Worm (Caenorhabditis elegans): ENCODE results near the gene spp-12.
A peak's percentile ranks its signal among the peaks of the same experiment; 100 is the strongest.

Gene spp-12

ce11 chrV:13902495-13902894, 12.9 kb downstream of the spp-12 start, which contains the start of gene C06B3.1:
C06B3.1 (plus strand) TSS chrV:13902795.
- no peak for TF ChIP-seq ZK337.2 (GFP tag; IDR thresholded peaks at IDR 0.05)
- no peak for TF ChIP-seq pqm-1 (tag; optimal IDR thresholded peaks at IDR 0.05)
- TF ChIP-seq nhr-77 (tag; optimal IDR thresholded peaks at IDR 0.05), result no peak
- TF ChIP-seq fkh-10 (GFP tag; optimal IDR thresholded peaks at IDR 0.05), result no peak

- TF ChIP-seq unc-62 (GFP tag; optimal IDR thresholded peaks at IDR 0.05 in 1 of 2), result peak in 1 of 2 experiments; percentile 93
- TF ChIP-seq unc-62 (tag; optimal IDR thresholded peaks at IDR 0.05), result no peak
- TF ChIP-seq F37D6.2 (tag; optimal IDR thresholded peaks at IDR 0.05), result no peak
Observed at ce11 chrV:13904446-13904845, 14.8 kb downstream of the spp-12 start, which contains the start of gene stdh-3. stdh-3 (plus strand) TSS chrV:13904611.

ce11 chrV:13906166-13906565, 16.6 kb downstream of the spp-12 start, which contains the start of gene stdh-1:
stdh-1 (plus strand) TSS chrV:13906492.
- TF ChIP-seq daf-16 (GFP tag; optimal IDR thresholded peaks at IDR 0.05), result no peak
- TF ChIP-seq daf-16 (tag; optimal IDR thresholded peaks at IDR 0.05), result peak; percentile 76
- TF ChIP-seq aha-1 (tag), result peak; percentile 20
- peak; percentile 22 for TF ChIP-seq hlh-11 (tag; optimal IDR thresholded peaks at IDR 0.05)
- TF ChIP-seq php-3 (GFP tag; IDR thresholded peaks at IDR 0.05), result peak; percentile 47; the same call in 1 of the 2 replicates
- TF ChIP-seq dve-1 (tag; optimal IDR thresholded peaks at IDR 0.05; ENCODE audit: insufficient read depth), result peak; percentile 8
- peak; percentile 9 for TF ChIP-seq nhr-6 (tag; optimal IDR thresholded peaks at IDR 0.05)
- TF ChIP-seq mxl-2 (GFP tag; conservative IDR thresholded peaks at IDR 0.05), result no peak
- TF ChIP-seq nhr-28 (tag; optimal IDR thresholded peaks at IDR 0.05), result peak; percentile 24
- TF ChIP-seq D1046.2 (GFP tag; IDR thresholded peaks at IDR 0.05), result no peak
- TF ChIP-seq gei-8 (GFP tag; optimal IDR thresholded peaks at IDR 0.05), result no peak
- TF ChIP-seq hif-1 (tag; optimal IDR thresholded peaks at IDR 0.05), result peak in 1 of 2 experiments; percentile 30

- TF ChIP-seq mdl-1 (tag; optimal IDR thresholded peaks at IDR 0.05), result peak in 1 of 2 experiments; percentile 22
- no peak for TF ChIP-seq ceh-32 (tag; optimal IDR thresholded peaks at IDR 0.05; ENCODE audit: poor library complexity)
- TF ChIP-seq hlh-30 (tag; optimal IDR thresholded peaks at IDR 0.05; ENCODE audit: insufficient read depth), result peak; percentile 4
- peak; percentile 94 for TF ChIP-seq mep-1 (tag; optimal IDR thresholded peaks at IDR 0.05)
- TF ChIP-seq ztf-7 (tag; optimal IDR thresholded peaks at IDR 0.05), result no peak
- peak; percentile 91 for TF ChIP-seq aha-1 (tag)
- peak; percentile 9; the same call in 1 of the 2 replicates for TF ChIP-seq tra-1 (GFP tag; IDR thresholded peaks at IDR 0.05)
- TF ChIP-seq F26F4.8 (GFP tag; conservative IDR thresholded peaks at IDR 0.05), result no peak
- peak; percentile 51; the same call in 1 of the 2 replicates for TF ChIP-seq lin-1 (GFP tag; IDR thresholded peaks at IDR 0.05)
- TF ChIP-seq mdt-29 (GFP tag; IDR thresholded peaks at IDR 0.05), result peak; percentile 69; the same call in 1 of the 2 replicates
- no peak for TF ChIP-seq zfp-2 (tag; optimal IDR thresholded peaks at IDR 0.05)
- no peak for TF ChIP-seq nhr-111 (GFP tag; optimal IDR thresholded peaks at IDR 0.05)
- TF ChIP-seq daf-19 (GFP tag; conservative IDR thresholded peaks at IDR 0.05), result no peak
- no peak for TF ChIP-seq skn-1 (tag; optimal IDR thresholded peaks at IDR 0.05)
- no peak for TF ChIP-seq ceh-44 (GFP tag; IDR thresholded peaks at IDR 0.05)
- no peak for TF ChIP-seq fkh-10 (GFP tag; optimal IDR thresholded peaks at IDR 0.05)
- no peak for TF ChIP-seq R02D3.7 (tag; optimal IDR thresholded peaks at IDR 0.05)
- no peak for TF ChIP-seq php-3 (GFP tag; IDR thresholded peaks at IDR 0.05)
- TF ChIP-seq nhr-41 (GFP tag; IDR thresholded peaks at IDR 0.05), result peak; percentile 42; the same call in 1 of the 2 replicates
- TF ChIP-seq dmd-9 (GFP tag; IDR thresholded peaks at IDR 0.05), result no peak; the same call in none of the 2 replicates
- TF ChIP-seq lsy-2 (tag; optimal IDR thresholded peaks at IDR 0.05), result peak; percentile 69 to 72
- TF ChIP-seq hif-1 (tag; optimal IDR thresholded peaks at IDR 0.05), result peak in 1 of 2 experiments; percentile 39
- TF ChIP-seq madf-5 (GFP tag; IDR thresholded peaks at IDR 0.05), result 0 out of 4 replicates have a peak, but pooled peaks of 1 of the 2 experiments have one; percentile 52
- TF ChIP-seq nhr-76 (tag; optimal IDR thresholded peaks at IDR 0.05), result no peak
- no peak for TF ChIP-seq vab-7 (GFP tag; IDR thresholded peaks at IDR 0.05)
- no peak for TF ChIP-seq tag-97 (GFP tag; IDR thresholded peaks at IDR 0.05)
- no peak for TF ChIP-seq spr-1 (tag; optimal IDR thresholded peaks at IDR 0.05)
- no peak for TF ChIP-seq ceh-82 (tag; optimal IDR thresholded peaks at IDR 0.05)
- TF ChIP-seq madf-9 (GFP tag; conservative IDR thresholded peaks at IDR 0.05), result peak; percentile 34; the same call in 1 of the 2 replicates
- no peak for TF ChIP-seq unc-130 (GFP tag; optimal IDR thresholded peaks at IDR 0.05)
- no peak for TF ChIP-seq attf-4 (tag; optimal IDR thresholded peaks at IDR 0.05)
Observed at ce11 chrV:13907557-13908104, 18.0 kb downstream of the spp-12 start.
